Fruit fly (Drosophila melanogaster): Measurements from ENCODE around the gene CG12204.

CG12204 gene

dm6 chrX:19521753-19522383, 27.7 kb upstream of the CG12204 start, which contains the start of the genes Idh3a and CoRest (continued):
- TF ChIP-seq CG31441 (GFP tag; IDR thresholded peaks at IDR 0.05) = no peak
- no peak for TF ChIP-seq abd-A (tag; optimal IDR thresholded peaks at IDR 0.05)
- TF ChIP-seq CG30403 (GFP tag; optimal IDR thresholded peaks at IDR 0.05) = peak; percentile 15
- TF ChIP-seq row (GFP tag; IDR thresholded peaks at IDR 0.05) = peak; percentile 54
- peak; percentile 29 for TF ChIP-seq Hsf (GFP tag; optimal IDR thresholded peaks at IDR 0.05)
- TF ChIP-seq chn (GFP tag; optimal IDR thresholded peaks at IDR 0.05) = peak; percentile 20
- peak; percentile 76 for TF ChIP-seq unc-4 (GFP tag; IDR thresholded peaks at IDR 0.05; ENCODE audit: partially characterized antibody)
- 0 out of 3 replicates have a peak, but pooled peaks have one; percentile 19 for TF ChIP-seq zfh1 (GFP tag; IDR thresholded peaks at IDR 0.05)
- TF ChIP-seq Pdp1 (GFP tag; optimal IDR thresholded peaks at IDR 0.05) = peak in 1 of 2 experiments; percentile 36
- TF ChIP-seq tll (GFP tag; optimal IDR thresholded peaks at IDR 0.05) = peak in 1 of 2 experiments; percentile 61
- peak; percentile 62 for TF ChIP-seq nmo (GFP tag; optimal IDR thresholded peaks at IDR 0.05)
- TF ChIP-seq Max (GFP tag; optimal IDR thresholded peaks at IDR 0.05) = peak; percentile 12
- TF ChIP-seq ssp (GFP tag; IDR thresholded peaks at IDR 0.05) = 0 out of 2 replicates have a peak, but pooled peaks have one; percentile 20
- no peak for TF ChIP-seq CG4424 (GFP tag; optimal IDR thresholded peaks at IDR 0.05)
- no peak for TF ChIP-seq CG17912 (GFP tag; optimal IDR thresholded peaks at IDR 0.05)
- TF ChIP-seq CG17612 (GFP tag; IDR thresholded peaks at IDR 0.05) = no peak
- TF ChIP-seq gro (GFP tag; optimal IDR thresholded peaks at IDR 0.05) = no peak
- peak; percentile 35 for TF ChIP-seq CG9609 (GFP tag; optimal IDR thresholded peaks at IDR 0.05)
- no peak for TF ChIP-seq gce (GFP tag; IDR thresholded peaks at IDR 0.05)
- peak; percentile 42 for TF ChIP-seq CG9797 (GFP tag; optimal IDR thresholded peaks at IDR 0.05)
- no peak for TF ChIP-seq Dek (tag; optimal IDR thresholded peaks at IDR 0.05)
- peak; percentile 63; the same call in 1 of the 2 replicates for TF ChIP-seq Bgb (GFP tag; IDR thresholded peaks at IDR 0.05; ENCODE audit: partially characterized antibody)
- peak; percentile 73 for TF ChIP-seq CG13287 (GFP tag; IDR thresholded peaks at IDR 0.05; ENCODE audit: partially characterized antibody)
- TF ChIP-seq CG12659 (GFP tag; optimal IDR thresholded peaks at IDR 0.05) = peak; percentile 28
- peak; percentile 44; the same call in 1 of the 2 replicates for TF ChIP-seq CG14441 (GFP tag; IDR thresholded peaks at IDR 0.05)
- TF ChIP-seq Vsx1 (GFP tag; optimal IDR thresholded peaks at IDR 0.05) = no peak
- TF ChIP-seq hbn (GFP tag; IDR thresholded peaks at IDR 0.05; ENCODE audit: partially characterized antibody) = peak; percentile 47; the same call in 1 of the 2 replicates
- TF ChIP-seq grau (tag; optimal IDR thresholded peaks at IDR 0.05) = peak; percentile 21
- TF ChIP-seq Doc2 (GFP tag; IDR thresholded peaks at IDR 0.05) = no peak
- peak; percentile 52; the same call in 1 of the 3 replicates for TF ChIP-seq Dbx (GFP tag; IDR thresholded peaks at IDR 0.05)
- TF ChIP-seq HmgD (GFP tag; optimal IDR thresholded peaks at IDR 0.05) = peak; percentile 49
- TF ChIP-seq CG2120 (GFP tag; optimal IDR thresholded peaks at IDR 0.05) = peak; percentile 40
- TF ChIP-seq D (optimal IDR thresholded peaks at IDR 0.05) = no peak
- no peak for TF ChIP-seq D (GFP tag; optimal IDR thresholded peaks at IDR 0.05)
- no peak for TF ChIP-seq Poxn (GFP tag; IDR thresholded peaks at IDR 0.05)
- TF ChIP-seq CG14860 (GFP tag; IDR thresholded peaks at IDR 0.05; ENCODE audit: partially characterized antibody) = peak; percentile 68; the same call in 2 of the 3 replicates
- peak; percentile 27; the same call in 1 of the 2 replicates for TF ChIP-seq ato (GFP tag; IDR thresholded peaks at IDR 0.05; ENCODE audit: partially characterized antibody)

dm6 chrX:19520888-19521287, 26.7 kb upstream of the CG12204 start:
- TF ChIP-seq CG8089 (GFP tag; optimal IDR thresholded peaks at IDR 0.05) (no peak), CG10979 (tag; optimal IDR thresholded peaks at IDR 0.05) (no peak), HHEX (GFP tag; optimal IDR thresholded peaks at IDR 0.05) (no peak), pzg (GFP tag; optimal IDR thresholded peaks at IDR 0.05) (peak; percentile 16), CG1647 (GFP tag; optimal IDR thresholded peaks at IDR 0.05) (no peak), CG10565 (GFP tag; optimal IDR thresholded peaks at IDR 0.05) (no peak), CG8388 (GFP tag; optimal IDR thresholded peaks at IDR 0.05) (no peak), tx (GFP tag; optimal IDR thresholded peaks at IDR 0.05) (no peak), CG5180 (GFP tag; optimal IDR thresholded peaks at IDR 0.05) (no peak), CG17612 (GFP tag; IDR thresholded peaks at IDR 0.05) (no peak), CG15073 (GFP tag; optimal IDR thresholded peaks at IDR 0.05) (no peak), CG9932 (GFP tag; IDR thresholded peaks at IDR 0.05) (no peak), CG5953 (GFP tag; IDR thresholded peaks at IDR 0.05) (no peak), pho (GFP tag; optimal IDR thresholded peaks at IDR 0.05) (no peak), tll (GFP tag; optimal IDR thresholded peaks at IDR 0.05) (no peak), sens-2 (GFP tag; IDR thresholded peaks at IDR 0.05) (peak; percentile 62; the same call in 1 of the 2 replicates)

Measured in whole organism, embryonic.